Fruit fly (Drosophila melanogaster) whole organism, embryonic: Measurements from ENCODE around the gene mld.
A peak's percentile ranks its signal among the peaks of the same experiment; 100 is the strongest.

ENCODE experiments used
- B-H1 ChIP-seq: fragments of 200-800 bp; sonication (Bioruptor generic); IDR thresholded peaks from 3 replicates; pipeline ENCODE4 v1.3.6; 2022; ENCODE audit warnings: missing biosample characterization, missing genetic modification characterization
- CG10979 ChIP-seq: fragments of 200-800 bp; sonication (Bioruptor generic); optimal IDR thresholded peaks from 2 replicates; lab custom pipeline; 2018; ENCODE audit warnings: missing biosample characterization, mild to moderate bottlenecking, missing genetic modification characterization, moderate library complexity
- CG12769 ChIP-seq: fragments of 200-800 bp; sonication (Bioruptor generic); optimal IDR thresholded peaks from 2 replicates; lab custom pipeline; 2019; ENCODE audit warnings: missing biosample characterization, mild to moderate bottlenecking, missing genetic modification characterization, moderate library complexity
- CG13287 ChIP-seq: fragments of 200-800 bp; sonication (Bioruptor generic); IDR thresholded peaks from 2 replicates; pipeline ENCODE4 v1.3.6; 2022; ENCODE audit warnings: missing biosample characterization, missing genetic modification characterization; ENCODE audit not compliant: partially characterized antibody
- CG6654 ChIP-seq: fragments of 200-800 bp; sonication (Bioruptor generic); optimal IDR thresholded peaks from 2 replicates; lab custom pipeline; 2017; ENCODE audit warnings: missing biosample characterization, mild to moderate bottlenecking, missing genetic modification characterization
- CG7271 ChIP-seq: fragments of 200-800 bp; sonication (Bioruptor generic); optimal IDR thresholded peaks from 2 replicates; lab custom pipeline; 2018; ENCODE audit warnings: missing biosample characterization, mild to moderate bottlenecking, missing genetic modification characterization, moderate library complexity
- Chrac-16 ChIP-seq: fragments of 200-800 bp; sonication (Bioruptor generic); optimal IDR thresholded peaks from 3 replicates; lab custom pipeline; 2016; ENCODE audit warnings: missing biosample characterization, missing genetic modification characterization
- CrebB ChIP-seq: fragments of 200-800 bp; sonication (Bioruptor generic); optimal IDR thresholded peaks from 3 replicates; lab custom pipeline; 2018; ENCODE audit warnings: missing biosample characterization, mild to moderate bottlenecking, missing genetic modification characterization
- Doc3 ChIP-seq: fragments of 200-800 bp; sonication (Bioruptor generic); IDR thresholded peaks from 3 replicates; pipeline ENCODE4 v1.3.6; 2022; ENCODE audit warnings: missing biosample characterization, missing genetic modification characterization; ENCODE audit not compliant: partially characterized antibody
- Mad ChIP-seq: fragments of 200-800 bp; sonication (Bioruptor generic); optimal IDR thresholded peaks from 2 replicates; lab custom pipeline; 2016; ENCODE audit warnings: missing biosample characterization, missing genetic modification characterization
- Med ChIP-seq: fragments of 200-800 bp; sonication (Bioruptor generic); peaks from one replicate; lab custom pipeline; 2016; ENCODE audit warnings: missing biosample characterization, missing genetic modification characterization, mild to moderate bottlenecking, inconsistent platforms, moderate library complexity
- Oaz ChIP-seq: fragments of 200-800 bp; sonication (Bioruptor generic); IDR thresholded peaks from 2 replicates; pipeline ENCODE4 v1.3.6; 2022; ENCODE audit warnings: missing biosample characterization, missing genetic modification characterization
- Rfx ChIP-seq: fragments of 200-800 bp; sonication (Bioruptor generic); IDR thresholded peaks from 2 replicates; pipeline ENCODE4 v1.3.6; 2022; ENCODE audit warnings: missing biosample characterization, missing genetic modification characterization
- Trl ChIP-seq, 3 experiments: fragments of >200 bp in 2 of 3; fragments of 200-800 bp in 1 of 3; sonication (Bioruptor generic) in 1 of 3; optimal IDR thresholded peaks; 2 replicates in 1 of 3; 3 replicates in 2 of 3; lab custom pipeline; 2016 to 2017; ENCODE audit warnings: missing biosample characterization in 1 of 3, missing genetic modification characterization in 1 of 3
- ara ChIP-seq: fragments of 200-800 bp; sonication (Bioruptor generic); IDR thresholded peaks from 2 replicates; pipeline ENCODE4 v1.3.6; 2022; ENCODE audit warnings: missing biosample characterization, missing genetic modification characterization
- ase ChIP-seq: fragments of 200-800 bp; sonication (Bioruptor generic); IDR thresholded peaks from 3 replicates; pipeline ENCODE4 v1.3.6; 2022; ENCODE audit warnings: missing biosample characterization, missing genetic modification characterization
- bowl ChIP-seq: fragments of 200-800 bp; sonication (Bioruptor generic); IDR thresholded peaks from 2 replicates; pipeline ENCODE4 v1.3.6; 2022; ENCODE audit warnings: missing biosample characterization, missing genetic modification characterization
- br ChIP-seq: fragments of >200 bp; optimal IDR thresholded peaks from 2 replicates; lab custom pipeline; 2017
- cg ChIP-seq: fragments of 200-800 bp; sonication (Bioruptor generic); optimal IDR thresholded peaks from 3 replicates; lab custom pipeline; 2019; ENCODE audit warnings: missing biosample characterization, mild to moderate bottlenecking, missing genetic modification characterization, moderate library complexity
- chinmo ChIP-seq: fragments of 200-800 bp; sonication (Bioruptor generic); IDR thresholded peaks from 4 replicates; pipeline ENCODE4 v1.3.6; 2022; ENCODE audit warnings: missing biosample characterization, missing genetic modification characterization; ENCODE audit not compliant: partially characterized antibody
- crc ChIP-seq: fragments of 200-800 bp; sonication (Bioruptor generic); optimal IDR thresholded peaks from 2 replicates; lab custom pipeline; 2016; ENCODE audit warnings: missing biosample characterization, missing genetic modification characterization
- croc ChIP-seq: fragments of 200-800 bp; sonication (Bioruptor generic); conservative IDR thresholded peaks from 3 replicates; pipeline ENCODE4 v1.3.6; 2022; ENCODE audit warnings: missing biosample characterization, missing genetic modification characterization
- crp ChIP-seq, 2 experiments: fragments of 200-800 bp; sonication (Bioruptor generic); optimal IDR thresholded peaks; 2 replicates in 1 of 2; 3 replicates in 1 of 2; lab custom pipeline; 2017; ENCODE audit warnings: missing biosample characterization in 2 of 2, missing genetic modification characterization in 2 of 2, mild to moderate bottlenecking in 1 of 2, moderate library complexity in 1 of 2
- dm ChIP-seq: fragments of 200-800 bp; sonication (Bioruptor generic); optimal IDR thresholded peaks from 3 replicates; lab custom pipeline; 2016; ENCODE audit warnings: missing biosample characterization, missing genetic modification characterization
- fd102C ChIP-seq: fragments of 200-800 bp; sonication (Bioruptor generic); optimal IDR thresholded peaks from 2 replicates; lab custom pipeline; 2018; ENCODE audit warnings: missing biosample characterization, mild to moderate bottlenecking, missing genetic modification characterization, moderate library complexity
- kni ChIP-seq: fragments of 200-800 bp; sonication (Bioruptor generic); optimal IDR thresholded peaks from 3 replicates; lab custom pipeline; 2017; ENCODE audit warnings: mild to moderate bottlenecking, missing biosample characterization, missing genetic modification reagents, missing genetic modification characterization
- nom ChIP-seq: fragments of 200-800 bp; sonication (Bioruptor generic); optimal IDR thresholded peaks from 2 replicates; lab custom pipeline; 2017; ENCODE audit warnings: missing biosample characterization, missing genetic modification characterization, mild to moderate bottlenecking, moderate library complexity, missing genetic modification reagents
- onecut ChIP-seq: fragments of 200-800 bp; sonication (Bioruptor generic); IDR thresholded peaks from 2 replicates; pipeline ENCODE4 v1.3.6; 2022; ENCODE audit warnings: missing biosample characterization, missing genetic modification characterization
- phol ChIP-seq: fragments of 200-800 bp; sonication (Bioruptor generic); optimal IDR thresholded peaks from 3 replicates; lab custom pipeline; 2018; ENCODE audit warnings: missing biosample characterization, mild to moderate bottlenecking, missing genetic modification characterization, moderate library complexity
- pros ChIP-seq: fragments of 200-800 bp; sonication (Bioruptor generic); optimal IDR thresholded peaks from 3 replicates; lab custom pipeline; 2019; ENCODE audit warnings: missing biosample characterization, mild to moderate bottlenecking, missing genetic modification characterization, moderate library complexity
- ranshi ChIP-seq: fragments of 200-800 bp; sonication (Bioruptor generic); IDR thresholded peaks from 2 replicates; pipeline ENCODE4 v1.3.6; 2022; ENCODE audit warnings: missing biosample characterization, missing genetic modification characterization
- salm ChIP-seq: fragments of 200-800 bp; sonication (Bioruptor generic); optimal IDR thresholded peaks from 2 replicates; lab custom pipeline; 2018; ENCODE audit warnings: missing biosample characterization, mild to moderate bottlenecking, missing genetic modification characterization
- sna ChIP-seq: fragments of 200-800 bp; sonication (Bioruptor generic); IDR thresholded peaks from 2 replicates; pipeline ENCODE4 v1.3.6; 2022; ENCODE audit warnings: missing biosample characterization, missing genetic modification characterization; ENCODE audit not compliant: partially characterized antibody
- tin ChIP-seq: fragments of 200-800 bp; sonication (Bioruptor generic); optimal IDR thresholded peaks from 3 replicates; lab custom pipeline; 2016; ENCODE audit warnings: missing biosample characterization, missing genetic modification characterization
- toy ChIP-seq: fragments of 200-800 bp; sonication (Bioruptor generic); IDR thresholded peaks from 2 replicates; pipeline ENCODE4 v1.3.6; 2022; ENCODE audit warnings: missing biosample characterization, missing genetic modification characterization
- trh ChIP-seq: fragments of 200-800 bp; sonication (Bioruptor generic); optimal IDR thresholded peaks from 2 replicates; lab custom pipeline; 2016; ENCODE audit warnings: missing biosample characterization, missing genetic modification characterization
- z ChIP-seq: fragments of 200-800 bp; sonication (Bioruptor generic); IDR thresholded peaks from 3 replicates; pipeline ENCODE4 v1.3.6; 2022; ENCODE audit warnings: missing biosample characterization, missing genetic modification characterization
- zen2 ChIP-seq: fragments of 200-800 bp; sonication (Bioruptor generic); IDR thresholded peaks from 3 replicates; pipeline ENCODE4 v1.3.6; 2022; ENCODE audit warnings: missing biosample characterization, missing genetic modification characterization; ENCODE audit not compliant: partially characterized antibody
- zf30C ChIP-seq: fragments of 200-800 bp; sonication (Bioruptor generic); optimal IDR thresholded peaks from 3 replicates; lab custom pipeline; 2018; ENCODE audit warnings: missing biosample characterization, mild to moderate bottlenecking, missing genetic modification characterization

Gene mld

dm6 chr3R:24588829-24589638 is 3.6 kb downstream of the mld start (continued):
- TF ChIP-seq crp (GFP tag; optimal IDR thresholded peaks at IDR 0.05; lab: Kevin White, UChicago) (peak in 1 of 2 experiments; percentile 31), toy (no peak), crc (GFP tag; lab: Kevin White, UChicago) (no peak), nom (GFP tag; lab: Kevin White, UChicago) (peak; percentile 55), Chrac-16 (GFP tag; lab: Kevin White, UChicago) (no peak), zf30C (GFP tag; lab: Kevin White, UChicago) (peak; percentile 17), dm (GFP tag; lab: Kevin White, UChicago) (no peak), Rfx (GFP tag; lab: Robert Waterston, UW) (no peak)
- TF ChIP-seq, all 482 proteins: peak for 66

dm6 chr3R:24590276-24590675 is 4.8 kb downstream of the mld start:
- TF ChIP-seq salm (tag; lab: Kevin White, UChicago) (no peak), bowl (GFP tag; lab: Robert Waterston, UW) (no peak), tin (GFP tag; lab: Kevin White, UChicago) (no peak), pros (GFP tag; lab: Kevin White, UChicago) (no peak), zen2 (GFP tag; lab: Robert Waterston, UW) (no peak), Oaz (GFP tag; lab: Robert Waterston, UW) (no peak), croc (GFP tag; lab: Robert Waterston, UW) (no peak), Med (GFP tag; lab: Kevin White, UChicago) (peak; percentile 30), ara (GFP tag; lab: Robert Waterston, UW) (no peak), CG6654 (GFP tag; lab: Kevin White, UChicago) (no peak), phol (tag; lab: Kevin White, UChicago) (no peak), z (peak; percentile 66; the same call in 1 of the 3 replicates), ase (no peak), Mad (GFP tag; lab: Kevin White, UChicago) (no peak), Doc3 (GFP tag; lab: Robert Waterston, UW) (no peak), sna (no peak), CG13287 (GFP tag; lab: Robert Waterston, UW) (no peak), chinmo (0 out of 4 replicates have a peak, but pooled peaks have one; percentile 9), Trl (optimal IDR thresholded peaks at IDR 0.05; lab: Kevin White, UChicago) (no peak), Trl (GFP tag; optimal IDR thresholded peaks at IDR 0.05; lab: Kevin White, UChicago) (no peak), CG10979 (tag; lab: Kevin White, UChicago) (no peak), kni (GFP tag; lab: Kevin White, UChicago) (peak; percentile 45), trh (GFP tag; lab: Kevin White, UChicago) (no peak), br (lab: Kevin White, UChicago) (no peak), CG7271 (no peak), CrebB (tag; lab: Kevin White, UChicago) (no peak), CG12769 (peak; percentile 36), ranshi (GFP tag; lab: Robert Waterston, UW) (no peak), B-H1 (GFP tag; lab: Robert Waterston, UW) (no peak), onecut (no peak), fd102C (GFP tag; lab: Kevin White, UChicago) (no peak), cg (peak; percentile 64)
- TF ChIP-seq, all 482 proteins: peak for 6
